Fruit fly (Drosophila melanogaster) whole organism, embryonic: ENCODE measurements around the gene Rtc1.

ENCODE experiments used
- ATbp ChIP-seq: fragments of 200-800 bp; sonication (Bioruptor generic); optimal IDR thresholded peaks from 2 replicates; lab custom pipeline; 2017; ENCODE audit warnings: missing biosample characterization, mild to moderate bottlenecking, missing genetic modification characterization, missing genetic modification reagents
- CG11504 ChIP-seq: fragments of 200-800 bp; sonication (Bioruptor generic); optimal IDR thresholded peaks from 3 replicates; lab custom pipeline; 2019; ENCODE audit warnings: missing biosample characterization, mild to moderate bottlenecking, missing genetic modification characterization, moderate library complexity
- CG12236 ChIP-seq: fragments of 200-800 bp; sonication (Bioruptor generic); optimal IDR thresholded peaks from 2 replicates; lab custom pipeline; 2016; ENCODE audit warnings: missing biosample characterization, missing genetic modification characterization
- CG13894 ChIP-seq: fragments of 200-800 bp; sonication (Bioruptor generic); optimal IDR thresholded peaks from 3 replicates; lab custom pipeline; 2018; ENCODE audit warnings: missing biosample characterization, mild to moderate bottlenecking, missing genetic modification characterization, moderate library complexity
- CG17361 ChIP-seq: fragments of 200-800 bp; sonication (Bioruptor generic); IDR thresholded peaks from 3 replicates; pipeline ENCODE4 v1.3.6; 2022; ENCODE audit warnings: missing biosample characterization, missing genetic modification characterization
- CG1832 ChIP-seq: fragments of 200-800 bp; sonication (Bioruptor generic); optimal IDR thresholded peaks from 2 replicates; lab custom pipeline; 2017; ENCODE audit warnings: missing biosample characterization, mild to moderate bottlenecking, missing genetic modification characterization, inconsistent platforms
- CG2199 ChIP-seq: fragments of 200-800 bp; sonication (Bioruptor generic); IDR thresholded peaks from 3 replicates; pipeline ENCODE4 v1.3.6; 2022; ENCODE audit warnings: missing biosample characterization, missing genetic modification characterization
- CG31224 ChIP-seq: fragments of 200-800 bp; sonication (Bioruptor generic); IDR thresholded peaks from 2 replicates; pipeline ENCODE4 v1.3.6; 2022; ENCODE audit warnings: missing biosample characterization, missing genetic modification characterization
- CG6765 ChIP-seq: fragments of 200-800 bp; sonication (Bioruptor generic); optimal IDR thresholded peaks from 3 replicates; lab custom pipeline; 2017; ENCODE audit warnings: missing biosample characterization, mild to moderate bottlenecking, missing genetic modification characterization
- CG9609 ChIP-seq: fragments of 200-800 bp; sonication (Bioruptor generic); optimal IDR thresholded peaks from 3 replicates; lab custom pipeline; 2016; ENCODE audit warnings: missing biosample characterization, missing genetic modification characterization
- CG9876 ChIP-seq: fragments of 200-800 bp; sonication (Bioruptor generic); optimal IDR thresholded peaks from 2 replicates; lab custom pipeline; 2016; ENCODE audit warnings: missing biosample characterization, missing genetic modification characterization
- Dip2 ChIP-seq: fragments of 200-800 bp; sonication (Bioruptor generic); IDR thresholded peaks from 2 replicates; pipeline ENCODE4 v1.3.6; 2022; ENCODE audit warnings: missing biosample characterization, missing genetic modification characterization
- ERR ChIP-seq: fragments of 200-800 bp; sonication (Bioruptor generic); optimal IDR thresholded peaks from 2 replicates; lab custom pipeline; 2016; ENCODE audit warnings: missing biosample characterization, missing genetic modification characterization
- Fer2 ChIP-seq: fragments of 200-800 bp; sonication (Bioruptor generic); optimal IDR thresholded peaks from 2 replicates; lab custom pipeline; 2018; ENCODE audit warnings: missing biosample characterization, mild to moderate bottlenecking, missing genetic modification characterization, moderate library complexity
- Fer3 ChIP-seq: fragments of 200-800 bp; sonication (Bioruptor generic); optimal IDR thresholded peaks from 2 replicates; lab custom pipeline; 2018; ENCODE audit warnings: missing biosample characterization, mild to moderate bottlenecking, missing genetic modification characterization, moderate library complexity
- HHEX ChIP-seq: fragments of 200-800 bp; sonication (Bioruptor generic); optimal IDR thresholded peaks from 3 replicates; lab custom pipeline; 2017; ENCODE audit warnings: missing biosample characterization, mild to moderate bottlenecking, missing genetic modification characterization, missing genetic modification reagents
- Med ChIP-seq: fragments of 200-800 bp; sonication (Bioruptor generic); peaks from one replicate; lab custom pipeline; 2016; ENCODE audit warnings: missing biosample characterization, missing genetic modification characterization, mild to moderate bottlenecking, inconsistent platforms, moderate library complexity
- Nf-YA ChIP-seq: fragments of 200-800 bp; sonication (Bioruptor generic); IDR thresholded peaks from 2 replicates; pipeline ENCODE4 v1.3.6; 2022; ENCODE audit warnings: missing biosample characterization, missing genetic modification characterization
- Optix ChIP-seq: fragments of 200-800 bp; sonication (Bioruptor generic); IDR thresholded peaks from 3 replicates; pipeline ENCODE4 v1.3.6; 2022; ENCODE audit warnings: missing biosample characterization, missing genetic modification characterization
- Trl ChIP-seq, 3 experiments: fragments of >200 bp in 2 of 3; fragments of 200-800 bp in 1 of 3; sonication (Bioruptor generic) in 1 of 3; optimal IDR thresholded peaks; 2 replicates in 1 of 3; 3 replicates in 2 of 3; lab custom pipeline; 2016 to 2017; ENCODE audit warnings: missing biosample characterization in 1 of 3, missing genetic modification characterization in 1 of 3
- chinmo ChIP-seq: fragments of 200-800 bp; sonication (Bioruptor generic); IDR thresholded peaks from 4 replicates; pipeline ENCODE4 v1.3.6; 2022; ENCODE audit warnings: missing biosample characterization, missing genetic modification characterization; ENCODE audit not compliant: partially characterized antibody
- danr ChIP-seq: fragments of 200-800 bp; sonication (Bioruptor generic); IDR thresholded peaks from 2 replicates; pipeline ENCODE4 v1.3.6; 2022; ENCODE audit warnings: missing biosample characterization, missing genetic modification characterization
- ewg ChIP-seq: fragments of 200-800 bp; sonication (Bioruptor generic); optimal IDR thresholded peaks from 3 replicates; lab custom pipeline; 2017; ENCODE audit warnings: mild to moderate bottlenecking, missing biosample characterization, missing genetic modification reagents, missing genetic modification characterization
- gsb-n ChIP-seq: fragments of 200-800 bp; sonication (Bioruptor generic); optimal IDR thresholded peaks from 3 replicates; lab custom pipeline; 2018; ENCODE audit warnings: missing biosample characterization, mild to moderate bottlenecking, missing genetic modification characterization
- gt ChIP-seq: fragments of 200-800 bp; sonication (Bioruptor generic); IDR thresholded peaks from 2 replicates; pipeline ENCODE4 v1.3.6; 2022; ENCODE audit warnings: missing biosample characterization, missing genetic modification characterization
- her ChIP-seq: fragments of 200-800 bp; sonication (Bioruptor generic); optimal IDR thresholded peaks from 2 replicates; lab custom pipeline; 2016; ENCODE audit warnings: missing biosample characterization, missing genetic modification characterization
- hkb ChIP-seq, 2 experiments: fragments of 200-800 bp in 1 of 2; fragments of >200 bp in 1 of 2; sonication (Bioruptor generic) in 1 of 2; IDR thresholded peaks in 1 of 2; optimal IDR thresholded peaks in 1 of 2; 2 replicates each; pipeline versions ENCODE4 v1.3.6 to Lab custom; 2017 to 2022; ENCODE audit warnings: missing biosample characterization in 1 of 2, missing genetic modification characterization in 1 of 2
- mld ChIP-seq: fragments of 200-800 bp; sonication (Bioruptor generic); IDR thresholded peaks from 3 replicates; pipeline ENCODE4 v1.3.6; 2022; ENCODE audit warnings: missing biosample characterization, missing genetic modification characterization; ENCODE audit not compliant: partially characterized antibody
- nom ChIP-seq: fragments of 200-800 bp; sonication (Bioruptor generic); optimal IDR thresholded peaks from 2 replicates; lab custom pipeline; 2017; ENCODE audit warnings: missing biosample characterization, missing genetic modification characterization, mild to moderate bottlenecking, moderate library complexity, missing genetic modification reagents
- odd ChIP-seq: fragments of 200-800 bp; sonication (Bioruptor generic); optimal IDR thresholded peaks from 2 replicates; lab custom pipeline; 2017; ENCODE audit warnings: missing biosample characterization, mild to moderate bottlenecking, missing genetic modification characterization
- org-1 ChIP-seq: fragments of 200-800 bp; sonication (Bioruptor generic); optimal IDR thresholded peaks from 2 replicates; lab custom pipeline; 2017; ENCODE audit warnings: missing biosample characterization, missing genetic modification characterization
- p53 ChIP-seq: fragments of 200-800 bp; sonication (Bioruptor generic); optimal IDR thresholded peaks from 2 replicates; lab custom pipeline; 2016; ENCODE audit warnings: missing biosample characterization, missing genetic modification characterization
- prd ChIP-seq, 3 experiments: fragments of >200 bp in 2 of 3; fragments of 200-800 bp in 1 of 3; sonication (Bioruptor generic) in 1 of 3; optimal IDR thresholded peaks in 2 of 3; IDR thresholded peaks in 1 of 3; 2 replicates in 2 of 3; 3 replicates in 1 of 3; pipeline versions ENCODE4 v1.3.6 to Lab custom; 2017 to 2022; ENCODE audit warnings: missing biosample characterization in 1 of 3, missing genetic modification characterization in 1 of 3
- pros ChIP-seq: fragments of 200-800 bp; sonication (Bioruptor generic); optimal IDR thresholded peaks from 3 replicates; lab custom pipeline; 2019; ENCODE audit warnings: missing biosample characterization, mild to moderate bottlenecking, missing genetic modification characterization, moderate library complexity
- sd ChIP-seq: fragments of 200-800 bp; sonication (Bioruptor generic); optimal IDR thresholded peaks from 3 replicates; lab custom pipeline; 2018; ENCODE audit warnings: missing biosample characterization, mild to moderate bottlenecking, missing genetic modification characterization, moderate library complexity

Rtc1 gene

DNA sequence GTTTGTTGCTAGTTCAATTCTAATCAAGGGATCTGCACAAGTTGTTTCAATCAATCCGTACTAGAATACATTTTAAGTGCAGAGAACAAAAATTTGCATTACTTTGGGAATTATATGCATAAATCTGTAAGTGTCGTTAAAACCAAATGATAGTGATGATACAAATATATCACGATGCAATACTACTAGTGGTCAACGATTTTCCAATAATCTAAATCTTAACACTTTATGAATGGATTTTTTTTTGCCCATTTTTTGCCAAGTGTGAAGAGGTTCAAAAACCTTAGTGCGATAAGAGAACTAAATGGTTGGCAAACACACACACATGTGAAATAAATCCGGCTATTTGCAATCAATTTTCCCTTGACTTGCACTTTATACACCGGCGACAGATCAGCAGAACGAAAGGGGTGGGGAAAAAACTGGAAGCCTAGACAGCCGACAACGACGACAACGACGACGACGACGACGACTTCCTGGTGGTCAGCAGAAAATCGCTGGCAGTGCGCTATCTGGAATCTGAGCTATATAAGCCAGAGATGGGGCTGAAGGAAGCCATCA is 2.1 kb downstream of the Rtc1 start, which contains the start of gene Yp3:
Gene Yp3, plus strand, starts transcription at position 558 of the 561 bp plus-strand sequence.
- no peak for TF ChIP-seq Dip2
- no peak for TF ChIP-seq danr (GFP tag; lab: Robert Waterston, UW)
- TF ChIP-seq Fer3 (tag; lab: Kevin White, UChicago): no peak
- TF ChIP-seq Fer2 (tag; lab: Kevin White, UChicago): no peak
- no peak for TF ChIP-seq CG17361 (GFP tag; lab: Robert Waterston, UW)
- TF ChIP-seq Optix (GFP tag; lab: Robert Waterston, UW): no peak
- no peak for TF ChIP-seq gt (GFP tag; lab: Robert Waterston, UW)
- TF ChIP-seq CG12236 (GFP tag; lab: Kevin White, UChicago): no peak
- TF ChIP-seq CG6765: no peak
- TF ChIP-seq CG2199 (GFP tag; lab: Robert Waterston, UW): no peak
- no peak for TF ChIP-seq her (GFP tag; lab: Kevin White, UChicago)
- no peak for TF ChIP-seq odd (GFP tag; lab: Kevin White, UChicago)
- no peak for TF ChIP-seq gsb-n
- TF ChIP-seq Trl (optimal IDR thresholded peaks at IDR 0.05; lab: Kevin White, UChicago): no peak
- TF ChIP-seq Trl (GFP tag; optimal IDR thresholded peaks at IDR 0.05; lab: Kevin White, UChicago): no peak
- no peak for TF ChIP-seq HHEX (GFP tag; lab: Kevin White, UChicago)
- TF ChIP-seq mld: no peak
- TF ChIP-seq Nf-YA: no peak
- no peak for TF ChIP-seq ATbp (GFP tag; lab: Kevin White, UChicago)
- no peak for TF ChIP-seq CG9609 (GFP tag; lab: Kevin White, UChicago)

DNA sequence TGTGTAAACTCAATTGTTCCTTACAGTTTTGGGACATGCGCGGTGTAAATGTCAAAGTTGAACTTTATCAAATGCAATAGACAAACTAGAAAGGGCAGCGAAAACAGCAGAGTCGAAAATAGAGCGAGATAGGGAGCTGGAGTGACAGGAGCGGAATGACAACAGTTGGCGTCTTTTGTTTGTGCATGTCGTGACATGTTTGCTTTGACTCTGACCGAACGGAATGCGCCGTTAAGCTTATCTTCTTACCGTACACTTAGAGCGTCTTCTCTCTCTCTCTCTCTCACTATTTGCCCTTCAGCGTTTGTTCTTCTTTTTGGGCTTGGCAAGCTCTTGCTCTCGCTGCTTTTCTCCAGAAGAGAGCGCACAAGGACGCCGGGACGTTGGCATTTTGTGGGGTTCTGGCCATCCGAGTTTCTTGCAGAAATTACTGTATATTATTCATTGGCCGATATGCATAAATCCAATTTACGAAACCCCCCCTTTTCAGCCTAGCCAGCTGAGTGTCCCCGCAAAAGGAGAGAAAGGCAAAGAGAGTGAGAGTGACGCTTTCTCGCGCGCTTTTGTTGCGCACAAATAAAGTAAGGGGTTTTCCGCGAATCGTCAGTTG is 4.9 kb downstream of the Rtc1 start:
- TF ChIP-seq CG13894 (peak; percentile 96), p53 (GFP tag; lab: Kevin White, UChicago) (peak; percentile 100), Trl (optimal IDR thresholded peaks at IDR 0.05; lab: Kevin White, UChicago) (peak; percentile 63 to 78), Trl (GFP tag; optimal IDR thresholded peaks at IDR 0.05; lab: Kevin White, UChicago) (no peak), pros (GFP tag; lab: Kevin White, UChicago) (peak; percentile 16), nom (GFP tag; lab: Kevin White, UChicago) (peak; percentile 64), CG1832 (GFP tag; lab: Kevin White, UChicago) (peak; percentile 18), ewg (GFP tag; lab: Kevin White, UChicago) (peak; percentile 32), ERR (GFP tag; lab: Kevin White, UChicago) (peak; percentile 24), chinmo (GFP tag; lab: Robert Waterston, UW) (no peak), Med (peak; percentile 46), sd (tag; lab: Kevin White, UChicago) (peak; percentile 51), org-1 (no peak), CG9876 (GFP tag; lab: Kevin White, UChicago) (no peak), prd (optimal IDR thresholded peaks at IDR 0.05; lab: Kevin White, UChicago) (no peak), prd (GFP tag; IDR thresholded peaks at IDR 0.05; lab: Robert Waterston, UW) (no peak), CG11504 (tag; lab: Kevin White, UChicago) (no peak), hkb (optimal IDR thresholded peaks at IDR 0.05; lab: Kevin White, UChicago) (no peak), hkb (GFP tag; IDR thresholded peaks at IDR 0.05; lab: Robert Waterston, UW) (no peak), CG31224 (GFP tag; lab: Robert Waterston, UW) (no peak)
- TF ChIP-seq, all 482 proteins: peak for 10
